Fruit fly (Drosophila melanogaster): ENCODE results near the gene MtnA.

Gene MtnA

DNA sequence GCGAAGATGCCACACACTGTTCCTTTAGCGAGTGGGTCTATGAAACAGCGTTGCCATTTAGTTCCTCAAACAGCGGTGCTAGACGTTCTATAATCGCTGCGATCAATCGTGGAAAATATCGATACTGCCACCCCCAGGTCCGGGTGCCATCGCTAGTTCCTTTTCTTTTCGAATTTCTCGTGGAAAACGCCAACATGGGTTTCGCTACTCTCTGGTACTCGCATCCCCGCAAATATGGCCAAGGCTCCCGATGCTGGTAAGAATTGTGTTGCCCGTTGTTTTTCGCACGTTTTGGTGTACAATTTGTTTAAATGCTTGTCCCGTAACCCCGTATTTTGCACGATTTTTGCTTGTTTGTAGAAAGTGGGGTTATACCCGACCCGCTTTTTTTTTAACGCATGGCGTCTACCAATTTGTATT, 6.2 kb downstream of the MtnA start, which contains the start of gene RpS29 (continued):
- TF ChIP-seq chn (GFP tag; optimal IDR thresholded peaks at IDR 0.05) (peak; percentile 82), HmgD (GFP tag; optimal IDR thresholded peaks at IDR 0.05) (peak; percentile 92), CG7357 (GFP tag; IDR thresholded peaks at IDR 0.05) (no peak), bowl (GFP tag; IDR thresholded peaks at IDR 0.05) (no peak; the same call in 1 of the 2 replicates), CG3995 (GFP tag; optimal IDR thresholded peaks at IDR 0.05) (peak; percentile 74), org-1 (GFP tag; optimal IDR thresholded peaks at IDR 0.05) (peak; percentile 15), CG3163 (GFP tag; optimal IDR thresholded peaks at IDR 0.05) (peak; percentile 80), CG5180 (GFP tag; optimal IDR thresholded peaks at IDR 0.05) (peak; percentile 24), CG12391 (tag; optimal IDR thresholded peaks at IDR 0.05) (peak; percentile 84), lilli (GFP tag; optimal IDR thresholded peaks at IDR 0.05) (peak; percentile 91), Poxn (GFP tag; IDR thresholded peaks at IDR 0.05) (peak; percentile 60; the same call in 1 of the 2 replicates), Taf1 (GFP tag; IDR thresholded peaks at IDR 0.05) (0 out of 2 replicates have a peak, but pooled peaks have one; percentile 50), tio (GFP tag; optimal IDR thresholded peaks at IDR 0.05) (no peak), CG9437 (GFP tag; optimal IDR thresholded peaks at IDR 0.05) (no peak), CG1792 (GFP tag; optimal IDR thresholded peaks at IDR 0.05) (peak; percentile 81), ro (GFP tag; IDR thresholded peaks at IDR 0.05) (peak; percentile 54; the same call in 1 of the 2 replicates), CG4424 (GFP tag; optimal IDR thresholded peaks at IDR 0.05) (peak; percentile 70), sob (GFP tag; IDR thresholded peaks at IDR 0.05) (peak; percentile 93), Rfx (GFP tag; IDR thresholded peaks at IDR 0.05) (peak; percentile 95), CG18619 (GFP tag; optimal IDR thresholded peaks at IDR 0.05) (peak; percentile 83), pho (GFP tag; optimal IDR thresholded peaks at IDR 0.05) (peak; percentile 89), CG2199 (GFP tag; IDR thresholded peaks at IDR 0.05) (peak; percentile 55; the same call in 1 of the 3 replicates), Deaf1 (tag; optimal IDR thresholded peaks at IDR 0.05) (peak; percentile 43), CG14441 (GFP tag; IDR thresholded peaks at IDR 0.05) (peak; percentile 77), CG4820 (GFP tag; optimal IDR thresholded peaks at IDR 0.05) (peak; percentile 52), CG14050 (GFP tag; IDR thresholded peaks at IDR 0.05) (peak; percentile 60), ind (GFP tag; optimal IDR thresholded peaks at IDR 0.05) (peak; percentile 83), CG32767 (GFP tag; IDR thresholded peaks at IDR 0.05) (peak; percentile 57; the same call in 1 of the 2 replicates), CG30020 (tag; optimal IDR thresholded peaks at IDR 0.05) (peak; percentile 44), ttk (GFP tag; IDR thresholded peaks at IDR 0.05) (peak; percentile 79), CG12219 (GFP tag; optimal IDR thresholded peaks at IDR 0.05) (peak; percentile 56), chinmo (GFP tag; IDR thresholded peaks at IDR 0.05; ENCODE audit: partially characterized antibody) (peak; percentile 92), pzg (GFP tag; optimal IDR thresholded peaks at IDR 0.05) (peak; percentile 100), Doc2 (GFP tag; IDR thresholded peaks at IDR 0.05) (no peak), mld (GFP tag; IDR thresholded peaks at IDR 0.05; ENCODE audit: partially characterized antibody) (peak; percentile 81), CG12659 (GFP tag; optimal IDR thresholded peaks at IDR 0.05) (peak; percentile 92), CG17829 (tag; optimal IDR thresholded peaks at IDR 0.05) (peak; percentile 74), CG10543 (GFP tag; optimal IDR thresholded peaks at IDR 0.05) (peak; percentile 93), zen2 (GFP tag; IDR thresholded peaks at IDR 0.05; ENCODE audit: partially characterized antibody) (peak; percentile 93), Nf-YC (tag; optimal IDR thresholded peaks at IDR 0.05) (peak; percentile 68), CG13287 (GFP tag; IDR thresholded peaks at IDR 0.05; ENCODE audit: partially characterized antibody) (peak; percentile 97), usp (GFP tag; optimal IDR thresholded peaks at IDR 0.05) (no peak), BEAF-32 (GFP tag; optimal IDR thresholded peaks at IDR 0.05) (peak; percentile 98), Myb (GFP tag; optimal IDR thresholded peaks at IDR 0.05) (peak; percentile 94), HHEX (GFP tag; optimal IDR thresholded peaks at IDR 0.05) (peak; percentile 82), CG4328 (GFP tag; optimal IDR thresholded peaks at IDR 0.05) (peak; percentile 87), kah (GFP tag; optimal IDR thresholded peaks at IDR 0.05) (peak; percentile 45), CG4854 (GFP tag; optimal IDR thresholded peaks at IDR 0.05) (peak; percentile 57), odd (GFP tag; optimal IDR thresholded peaks at IDR 0.05) (peak; percentile 72), Vsx1 (GFP tag; optimal IDR thresholded peaks at IDR 0.05) (peak; percentile 72), H2.0 (GFP tag; IDR thresholded peaks at IDR 0.05) (peak; percentile 74)
